Worm (Caenorhabditis elegans) whole organism, dauer: ENCODE results near the gene cest-9.1.

Experiments used
- unc-62 ChIP-seq: sonication (generic microtip); optimal IDR thresholded peaks from 2 replicates; lab custom pipeline; 2017; ENCODE audit warnings: missing biosample characterization, missing genetic modification reagents, missing genetic modification characterization

Gene cest-9.1

DNA sequence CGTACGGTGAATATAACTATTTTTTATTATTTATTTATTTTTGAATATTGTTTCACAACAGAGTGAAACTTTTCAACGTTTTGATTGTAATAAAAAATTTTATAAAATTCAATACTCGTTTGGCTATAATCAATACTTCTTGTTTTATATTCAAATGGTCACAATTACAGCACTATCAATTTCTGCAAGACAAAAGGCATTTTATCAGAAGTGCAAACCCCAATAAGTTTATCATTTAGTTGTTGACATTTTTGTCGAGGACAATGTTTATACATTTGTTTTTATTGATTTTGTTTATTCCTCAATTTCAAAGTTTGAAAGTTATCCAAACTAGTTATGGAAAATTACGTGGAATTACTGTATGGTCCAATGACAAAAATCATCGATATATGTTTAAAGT, at the start of gene cest-9.1:
Gene cest-9.1, plus strand, starts transcription at position 213 of the 400 bp plus-strand sequence.
- TF ChIP-seq unc-62: no peak

DNA sequence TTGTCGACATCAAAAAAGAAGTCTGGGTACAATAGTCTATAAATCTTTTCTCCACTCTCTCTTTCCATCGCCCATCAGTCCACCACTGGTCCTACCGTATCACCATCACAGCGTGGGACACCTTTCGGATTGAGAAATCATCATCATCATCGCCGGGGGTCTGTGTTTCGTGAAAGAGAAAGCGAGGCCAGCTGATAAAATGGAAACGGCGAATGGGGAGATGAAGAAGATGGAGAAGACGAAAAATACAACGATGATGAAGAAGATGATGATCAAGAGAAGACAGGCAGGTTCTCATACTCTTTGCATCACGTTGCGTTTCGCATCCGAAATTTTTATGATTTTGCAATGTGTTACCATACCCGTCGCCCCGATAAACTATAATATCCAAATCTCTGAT, 49.6 kb upstream of the cest-9.1 start:
- TF ChIP-seq unc-62: no peak

DNA sequence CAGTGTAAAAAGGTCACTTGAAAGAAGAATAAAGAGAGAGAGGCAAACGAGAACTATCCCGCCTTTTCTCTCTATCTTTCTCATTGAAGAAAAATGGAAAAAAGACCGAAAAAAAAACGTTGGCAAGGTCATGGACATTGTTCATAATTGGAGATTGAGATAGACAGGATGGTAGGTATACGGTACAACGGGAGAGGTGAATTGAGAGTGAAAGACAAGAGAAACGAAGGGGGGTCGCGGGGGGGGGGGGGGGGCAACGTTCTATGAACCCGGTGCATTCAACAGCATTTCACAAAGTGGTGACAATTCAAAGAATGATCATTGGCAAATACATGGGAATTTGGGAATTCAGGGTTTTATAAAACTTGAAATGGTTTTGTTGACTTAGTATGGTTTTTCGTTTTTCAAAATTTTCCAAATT, 49.1 kb upstream of the cest-9.1 start:
- TF ChIP-seq unc-62: no peak

DNA sequence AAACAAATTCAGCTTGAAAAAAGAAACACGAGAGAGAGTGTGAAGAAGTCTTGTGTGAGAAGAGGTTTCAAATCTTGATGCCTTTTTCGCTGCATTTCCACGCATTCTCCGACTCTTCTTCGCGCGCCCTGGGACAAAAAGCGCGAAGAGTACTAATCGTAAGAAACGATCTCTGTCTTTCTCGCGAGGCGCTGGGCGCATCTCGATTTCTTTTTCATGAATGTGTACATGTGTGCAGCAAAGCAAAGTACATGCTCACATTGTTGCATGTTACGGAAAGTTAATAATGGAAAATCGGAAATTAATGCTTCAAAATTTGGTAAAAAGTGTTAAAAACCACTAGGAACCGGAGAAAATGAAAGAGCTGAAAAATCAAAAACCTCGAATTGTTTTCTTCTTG, 48.5 kb upstream of the cest-9.1 start:
- no peak for TF ChIP-seq unc-62

DNA sequence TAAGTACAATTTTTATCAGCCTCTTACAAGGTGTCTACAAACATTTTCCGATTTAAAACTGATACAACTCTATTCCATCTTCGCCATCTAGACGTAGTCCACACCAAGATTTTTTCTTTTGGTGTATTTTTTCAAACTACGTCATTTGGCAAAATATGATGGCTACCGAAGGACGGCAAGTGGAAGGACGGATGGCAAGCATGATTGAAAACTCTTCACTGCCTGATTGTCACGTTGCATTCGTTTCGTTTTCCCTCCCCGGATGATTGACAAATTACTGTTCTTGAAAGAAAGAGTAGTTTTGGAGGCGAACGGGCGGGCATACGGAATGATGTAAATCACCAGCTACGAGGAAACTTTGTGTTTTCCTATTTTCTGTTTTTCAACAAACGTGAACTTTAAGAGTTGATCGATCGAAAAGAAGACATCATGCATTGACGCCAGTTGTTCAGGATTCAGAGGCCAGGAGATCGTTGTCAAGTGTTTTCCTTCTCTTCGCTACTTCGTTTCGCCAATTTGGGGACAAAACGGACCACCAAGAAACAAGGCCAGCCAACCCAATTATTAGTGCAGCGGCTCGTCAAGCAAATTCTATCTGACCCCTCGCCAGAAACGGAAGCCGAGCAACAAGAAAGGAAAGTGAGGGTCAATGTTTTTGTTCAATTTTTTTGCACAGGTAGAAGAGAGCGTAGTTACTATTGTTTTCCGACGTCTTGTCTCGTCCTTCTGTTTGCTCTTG, 47.5 kb upstream of the cest-9.1 start:
- no peak for TF ChIP-seq unc-62

DNA sequence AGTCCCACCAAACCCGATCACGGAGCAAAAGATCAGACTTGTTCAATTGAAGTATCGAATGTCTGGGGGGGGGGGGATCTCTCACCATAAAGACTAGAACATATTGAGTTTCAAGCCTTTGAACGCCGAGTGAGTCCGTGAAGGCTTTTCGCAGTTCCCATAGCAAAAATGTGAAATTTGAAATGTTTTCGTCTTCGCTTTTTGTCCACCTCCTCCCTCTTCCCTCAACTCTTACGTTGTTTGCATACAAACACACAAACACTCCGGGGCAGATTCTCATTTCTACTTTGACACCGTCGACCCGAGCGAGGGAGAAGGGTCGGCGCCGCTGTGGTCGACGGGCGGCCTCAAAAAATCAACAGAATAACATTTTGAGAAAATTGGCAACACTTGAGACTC, 46.9 kb upstream of the cest-9.1 start:
- TF ChIP-seq unc-62: no peak

DNA sequence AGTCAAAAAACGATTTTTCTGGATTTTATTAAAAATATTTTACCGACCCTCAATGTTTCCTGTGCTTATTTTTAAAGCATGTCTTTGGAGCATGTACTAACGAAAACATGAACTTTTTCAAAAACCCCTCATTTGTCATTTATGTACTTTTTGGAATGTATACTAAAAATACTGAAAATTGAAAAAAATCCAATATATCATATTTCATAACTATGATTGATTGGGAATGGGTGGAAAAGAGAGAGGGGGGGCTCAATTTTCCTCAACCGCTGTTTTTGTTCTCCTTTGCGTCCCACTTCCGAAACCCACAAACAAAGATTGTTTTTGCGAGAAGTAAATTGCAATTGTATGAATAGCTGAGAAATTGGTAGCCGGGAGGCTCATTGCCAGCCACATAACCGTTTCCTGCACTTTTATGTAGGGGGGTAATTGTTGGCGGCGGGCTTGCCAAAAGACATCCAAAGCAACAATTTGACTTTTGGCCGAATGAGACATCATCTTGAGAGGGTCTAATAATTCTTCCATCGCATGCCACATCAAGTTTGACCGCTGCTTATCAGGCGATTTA, 46.1 kb upstream of the cest-9.1 start:
- TF ChIP-seq unc-62: no peak

DNA sequence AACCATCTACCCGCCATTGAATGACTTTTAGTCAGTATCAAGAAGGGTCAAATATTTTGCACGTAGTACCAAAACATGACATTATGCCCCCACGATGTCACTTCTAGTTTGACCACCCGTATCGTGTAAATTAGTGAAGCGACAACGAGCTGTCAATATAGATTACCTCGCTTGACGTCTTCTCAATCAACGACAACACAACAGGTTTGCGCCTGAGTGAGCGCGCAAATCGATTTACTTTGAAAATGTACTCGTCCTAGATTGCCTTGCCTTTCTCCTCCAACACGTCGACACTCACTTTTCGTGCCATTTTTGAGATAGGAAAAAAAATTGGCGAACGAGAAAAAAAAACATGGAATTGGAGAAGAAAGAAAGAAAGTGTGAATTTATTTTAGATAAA, 45.3 kb upstream of the cest-9.1 start:
- TF ChIP-seq unc-62: no peak

DNA sequence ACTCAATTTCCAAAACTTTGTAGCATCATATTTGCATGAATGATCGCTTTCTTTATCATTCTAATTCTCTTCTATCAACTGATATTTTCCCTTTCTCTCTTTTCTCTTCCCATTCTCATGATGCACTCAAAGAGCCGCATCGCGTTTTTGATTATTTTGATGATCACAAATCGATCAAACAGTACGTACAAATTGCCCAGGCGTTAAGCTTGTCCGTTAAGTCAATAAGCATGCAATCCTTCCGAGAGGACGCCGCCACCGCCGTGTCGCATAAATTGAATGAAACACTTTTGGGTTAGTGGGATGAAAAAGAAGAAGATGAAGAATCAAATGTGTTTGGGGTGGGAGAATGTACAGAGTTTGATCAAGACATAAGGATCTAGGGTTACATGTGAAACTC, 44.4 kb upstream of the cest-9.1 start:
- no peak for TF ChIP-seq unc-62

DNA sequence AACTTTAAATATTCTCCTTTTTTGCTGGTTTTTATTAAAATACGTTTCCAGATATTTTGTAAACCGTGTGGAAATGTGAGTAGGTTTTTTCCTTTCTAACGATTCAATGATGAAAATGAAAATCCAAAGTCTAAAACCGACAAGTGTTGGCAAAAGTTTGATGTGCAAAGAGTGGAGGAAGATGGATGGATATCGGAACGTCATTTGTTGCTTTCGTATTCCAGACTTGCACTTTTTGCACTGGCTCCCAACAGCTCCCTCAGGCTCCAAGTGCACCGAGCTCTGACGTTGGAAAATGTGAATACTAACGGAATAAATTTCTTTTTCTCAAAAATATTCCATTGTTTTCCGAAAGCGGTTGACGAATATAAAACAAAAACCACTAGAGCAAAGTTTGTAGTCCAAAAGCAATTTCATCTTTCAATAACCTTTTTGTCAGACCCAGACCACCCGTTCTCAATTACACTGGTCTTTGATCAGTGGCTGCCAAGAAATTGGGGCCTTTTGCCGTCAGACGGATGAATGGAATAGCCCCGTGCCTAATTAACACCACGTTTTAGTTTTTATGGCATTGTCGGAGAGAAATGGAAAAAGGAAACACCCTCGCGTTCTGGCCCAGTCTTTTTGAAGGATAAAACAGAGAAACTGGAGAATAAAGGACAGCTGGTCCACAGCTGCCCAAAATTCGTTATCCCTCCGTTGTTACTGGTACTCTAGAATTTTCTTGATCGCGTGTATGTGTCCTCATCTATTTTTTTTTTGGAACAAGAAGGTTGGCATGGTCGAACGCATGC, 43.1 kb upstream of the cest-9.1 start:
- TF ChIP-seq unc-62: no peak

DNA sequence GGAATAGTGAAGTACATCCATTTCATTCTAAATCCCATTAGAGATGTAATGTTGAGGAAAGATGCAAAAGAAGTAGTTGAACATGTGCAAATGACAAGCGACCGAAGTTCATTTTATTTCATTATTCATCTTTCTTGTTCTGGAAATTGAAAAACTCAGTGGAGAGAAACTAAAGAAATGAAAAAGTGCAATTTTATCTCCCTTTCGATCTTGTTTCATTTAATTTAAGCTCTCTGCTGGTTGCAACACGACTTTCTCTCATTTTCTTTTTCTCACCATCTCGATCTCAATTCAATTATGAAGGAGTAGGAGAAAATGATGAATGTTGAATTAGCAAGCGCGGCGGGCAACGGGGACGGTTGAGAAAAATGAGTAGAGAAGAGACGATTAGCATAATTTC, 41.6 kb upstream of the cest-9.1 start:
- no peak for TF ChIP-seq unc-62

DNA sequence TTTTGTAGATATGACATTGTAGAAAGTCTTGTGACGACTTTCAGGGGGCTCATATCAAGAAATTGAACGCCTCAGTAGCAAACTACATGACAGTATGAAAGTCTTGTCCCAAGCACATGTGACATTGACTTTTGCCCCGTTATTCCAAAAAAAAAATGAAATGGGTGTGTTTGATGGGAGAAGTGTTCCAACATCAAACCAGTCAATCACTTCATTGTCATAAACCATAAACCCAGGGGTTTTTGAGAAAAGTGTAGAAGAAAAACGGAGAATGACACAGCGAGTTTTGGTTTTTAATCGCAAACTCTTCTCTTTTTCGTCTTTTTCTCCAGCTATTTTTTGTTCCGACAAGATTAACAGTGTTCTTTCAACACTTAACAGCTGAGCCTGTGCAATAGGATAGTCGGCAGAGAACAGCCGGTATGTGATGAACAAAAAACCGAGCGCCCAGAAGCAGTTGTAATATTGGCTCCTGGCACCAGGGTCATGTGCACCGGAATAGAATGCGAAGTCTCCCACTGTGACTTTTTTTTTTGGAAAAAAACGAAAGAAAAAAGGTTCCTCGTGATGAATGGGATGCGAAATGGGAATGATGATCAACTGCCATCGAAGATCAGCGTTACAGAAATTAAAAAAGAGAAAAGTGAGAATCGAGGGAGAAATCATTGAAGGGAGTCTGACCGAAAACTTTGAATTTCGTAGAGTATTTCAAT, 40.0 kb upstream of the cest-9.1 start:
- TF ChIP-seq unc-62: no peak

DNA sequence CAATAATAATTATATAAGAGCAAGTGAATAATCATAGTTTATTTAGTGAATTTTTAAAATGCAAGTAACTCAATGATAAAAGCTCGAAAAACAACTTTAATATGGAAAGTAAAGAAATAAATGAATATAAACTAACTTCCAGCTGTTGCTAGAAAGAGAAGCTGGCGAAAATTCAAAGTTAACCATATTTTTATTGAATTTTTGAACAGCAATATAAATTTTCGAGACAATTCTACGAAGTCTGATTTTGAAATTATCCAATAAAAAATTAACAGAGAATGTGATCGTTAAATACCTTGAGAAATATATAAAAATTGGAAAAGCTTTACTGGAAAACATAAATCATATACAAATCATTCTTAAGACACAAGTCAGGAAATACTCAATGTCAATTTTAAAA, 39.4 kb upstream of the cest-9.1 start:
- TF ChIP-seq unc-62: no peak

DNA sequence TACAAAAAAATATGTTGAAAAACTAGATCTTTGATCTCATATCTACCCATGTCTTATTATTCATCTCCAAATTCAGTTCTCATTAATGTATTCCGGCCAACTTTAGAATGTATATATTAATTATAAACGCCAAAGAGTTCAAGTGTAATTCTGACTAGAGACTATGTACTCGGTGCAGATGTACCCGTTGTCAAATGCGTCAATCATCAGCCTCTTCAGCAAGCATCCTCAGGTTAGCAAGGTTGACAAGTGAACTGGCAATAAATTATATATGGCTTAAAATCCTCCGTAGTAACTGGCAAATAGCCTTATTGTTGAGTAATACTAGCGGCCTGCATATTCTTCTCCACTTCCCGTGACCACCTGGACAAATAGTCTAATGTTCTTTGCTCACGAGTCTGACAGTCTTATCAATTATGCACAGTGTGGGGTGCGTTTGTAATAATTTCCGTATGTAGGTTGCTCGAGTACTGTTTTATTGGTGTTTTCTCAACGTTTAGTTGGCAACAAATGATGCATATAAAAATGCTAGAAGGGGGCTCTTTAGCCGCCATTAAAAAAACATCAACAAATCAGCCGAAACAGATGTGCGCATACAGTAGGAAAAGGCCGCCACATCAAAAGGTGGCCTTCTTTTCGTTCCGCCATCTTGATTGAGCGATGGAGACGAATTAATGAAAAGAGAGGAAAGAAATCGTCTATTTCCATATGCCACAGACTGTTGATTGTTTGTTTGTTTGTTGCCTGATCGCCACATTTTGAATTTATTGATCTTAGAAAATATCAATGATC, 37.5 kb upstream of the cest-9.1 start:
- TF ChIP-seq unc-62: no peak

DNA sequence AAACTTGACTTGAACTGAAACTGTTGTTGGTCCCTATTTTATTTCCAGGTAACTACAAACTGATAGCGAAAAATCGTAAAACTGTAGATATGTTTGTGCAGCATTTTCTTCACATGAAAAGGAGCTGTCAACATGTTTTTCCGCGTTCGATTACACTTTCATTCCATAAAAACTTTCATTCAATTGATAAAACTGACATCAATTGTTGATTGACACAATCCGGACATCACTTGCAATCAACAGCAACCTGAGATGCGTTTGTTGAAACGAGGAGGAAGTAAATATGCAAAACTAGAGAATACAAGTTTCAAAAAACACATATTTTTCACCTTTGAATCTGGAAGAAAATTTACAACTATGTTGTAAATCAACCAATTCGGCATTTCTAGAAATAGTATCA, 28.6 kb upstream of the cest-9.1 start:
- no peak for TF ChIP-seq unc-62

DNA sequence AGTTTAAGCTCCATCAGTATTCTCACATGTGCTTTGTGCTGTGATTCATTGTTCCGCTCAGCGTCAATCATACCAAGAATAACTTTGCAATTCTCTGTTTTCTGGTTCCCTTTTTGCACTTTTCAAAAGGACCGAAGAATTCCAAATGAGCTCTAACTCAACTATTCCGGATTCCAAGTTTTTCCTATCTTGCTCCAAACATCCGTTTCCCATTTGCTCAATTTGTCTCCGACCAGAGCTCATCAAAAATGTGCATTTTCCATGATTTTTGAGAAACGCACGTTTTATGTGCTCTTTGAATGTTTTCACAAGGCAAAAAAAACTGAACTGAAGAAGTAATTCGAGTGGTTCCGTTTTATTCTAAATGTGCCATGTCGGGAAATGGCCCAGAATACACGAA, 27.7 kb upstream of the cest-9.1 start:
- no peak for TF ChIP-seq unc-62
